Fruit fly (Drosophila melanogaster) whole organism, prepupa: ENCODE data around the gene me31B.

Source experiments
- Blimp-1 ChIP-seq: fragments of 200-800 bp; sonication (Bioruptor generic); optimal IDR thresholded peaks from 3 replicates; lab custom pipeline; 2017; ENCODE audit warnings: missing biosample characterization, missing genetic modification characterization, mild to moderate bottlenecking, moderate library complexity, missing genetic modification reagents
- CG6808 ChIP-seq: fragments of 200-800 bp; sonication (Bioruptor generic); optimal IDR thresholded peaks from 3 replicates; lab custom pipeline; 2017; ENCODE audit warnings: missing biosample characterization, missing genetic modification characterization, mild to moderate bottlenecking, moderate library complexity, missing genetic modification reagents
- Hr39 ChIP-seq: fragments of 200-800 bp; sonication (Bioruptor generic); optimal IDR thresholded peaks from 2 replicates; lab custom pipeline; 2016; ENCODE audit warnings: missing biosample characterization, missing genetic modification characterization
- Sox15 ChIP-seq: fragments of 200-800 bp; sonication (Bioruptor generic); optimal IDR thresholded peaks from 3 replicates; lab custom pipeline; 2016; ENCODE audit warnings: missing biosample characterization, missing genetic modification characterization
- lz ChIP-seq: fragments of 200-800 bp; sonication (Bioruptor generic); optimal IDR thresholded peaks from 3 replicates; lab custom pipeline; 2016; ENCODE audit warnings: missing biosample characterization, missing genetic modification characterization

DNA sequence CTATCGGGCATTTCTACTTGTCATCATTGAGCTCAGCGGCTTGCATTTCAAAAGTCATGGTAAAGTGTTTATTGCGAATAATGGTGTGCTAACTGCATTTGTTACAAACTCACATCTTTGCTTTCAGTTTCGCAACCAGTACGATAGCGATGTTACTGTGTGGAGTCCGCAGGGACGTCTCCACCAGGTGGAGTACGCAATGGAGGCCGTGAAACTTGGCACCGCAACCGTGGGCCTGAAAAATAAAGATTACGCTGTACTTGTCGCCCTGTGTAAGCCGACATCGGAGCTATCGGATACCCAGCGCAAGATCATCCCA, 17.8 kb upstream of the me31B start:
- no peak for TF ChIP-seq Blimp-1 (GFP tag; lab: Kevin White, UChicago)
- TF ChIP-seq Sox15 (GFP tag; lab: Kevin White, UChicago): no peak
- no peak for TF ChIP-seq Hr39
- no peak for TF ChIP-seq lz (GFP tag; lab: Kevin White, UChicago)
- TF ChIP-seq CG6808 (GFP tag; lab: Kevin White, UChicago): no peak
